Fruit fly (Drosophila melanogaster) whole organism, adult: ENCODE measurements around the gene RhoGEF4.

Experiments used
- CG11617 ChIP-seq: fragments of 200-800 bp; sonication (Bioruptor generic); optimal IDR thresholded peaks from 2 replicates; lab custom pipeline; 2017; ENCODE audit warnings: mild to moderate bottlenecking, missing biosample characterization, missing genetic modification reagents, missing genetic modification characterization
- CG12768 ChIP-seq: fragments of 200-800 bp; sonication (Bioruptor generic); optimal IDR thresholded peaks from 2 replicates; lab custom pipeline; 2017; ENCODE audit warnings: missing biosample characterization, missing genetic modification characterization, mild to moderate bottlenecking, moderate library complexity, missing genetic modification reagents
- CG1620 ChIP-seq: fragments of 200-800 bp; sonication (Bioruptor generic); optimal IDR thresholded peaks from 2 replicates; lab custom pipeline; 2016; ENCODE audit warnings: missing biosample characterization, missing genetic modification characterization
- CG7045 ChIP-seq: fragments of 200-800 bp; sonication (Bioruptor generic); optimal IDR thresholded peaks from 2 replicates; lab custom pipeline; 2017; ENCODE audit warnings: missing biosample characterization, mild to moderate bottlenecking, missing genetic modification characterization
- CG7101 ChIP-seq: fragments of 200-800 bp; sonication (Bioruptor generic); optimal IDR thresholded peaks from 2 replicates; lab custom pipeline; 2018; ENCODE audit warnings: missing biosample characterization, mild to moderate bottlenecking, missing genetic modification characterization, moderate library complexity
- Clk ChIP-seq: fragments of 200-800 bp; sonication (Bioruptor generic); optimal IDR thresholded peaks from 2 replicates; lab custom pipeline; 2017; ENCODE audit warnings: missing biosample characterization, missing genetic modification characterization
- Hr96 ChIP-seq: fragments of 200-800 bp; sonication (Bioruptor generic); optimal IDR thresholded peaks from 2 replicates; lab custom pipeline; 2016; ENCODE audit warnings: missing biosample characterization, missing genetic modification characterization
- Mnt ChIP-seq: fragments of 200-800 bp; sonication (Bioruptor generic); optimal IDR thresholded peaks from 2 replicates; lab custom pipeline; 2016; ENCODE audit warnings: missing biosample characterization, mild to moderate bottlenecking, missing genetic modification characterization
- cnc ChIP-seq, 2 experiments: fragments of >200 bp; optimal IDR thresholded peaks; 2 replicates each; lab custom pipeline; 2017
- kay ChIP-seq: fragments of 200-800 bp; sonication (Bioruptor generic); peaks from one replicate; lab custom pipeline; 2016; ENCODE audit warnings: missing biosample characterization, missing genetic modification characterization, borderline replicate concordance
- toe ChIP-seq: fragments of 200-800 bp; sonication (Bioruptor generic); optimal IDR thresholded peaks from 2 replicates; lab custom pipeline; 2016; ENCODE audit warnings: missing biosample characterization, missing genetic modification characterization

DNA sequence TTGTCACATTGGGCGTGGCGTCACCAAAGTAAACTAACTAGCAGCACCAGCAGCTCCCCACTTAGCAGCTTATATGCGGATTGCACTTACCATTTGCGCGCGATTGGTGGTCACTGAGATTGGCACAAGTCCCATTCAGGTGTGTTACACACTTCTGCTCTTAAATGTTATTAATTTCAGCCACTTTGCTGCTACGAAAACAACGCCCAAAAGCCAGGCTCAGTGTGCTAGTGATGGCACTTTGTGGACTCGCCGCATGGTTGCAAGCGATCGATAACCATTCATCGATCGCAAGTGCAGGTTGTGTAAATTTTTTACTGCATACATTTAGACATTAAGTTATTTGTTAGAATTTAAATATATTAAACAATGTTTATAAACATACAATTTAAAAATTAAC, 11.8 kb upstream of the RhoGEF4 start, which contains the start of the genes wrm1 and wrm2:
- TF ChIP-seq Clk (GFP tag; lab: Kevin White, UChicago), result no peak
- no peak for TF ChIP-seq Hr96 (GFP tag; lab: Kevin White, UChicago)
- TF ChIP-seq Mnt, result peak; percentile 55
- TF ChIP-seq cnc (optimal IDR thresholded peaks at IDR 0.05; lab: Kevin White, UChicago), result no peak
- TF ChIP-seq CG7045, result no peak
- no peak for TF ChIP-seq CG7101
- no peak for TF ChIP-seq kay (GFP tag; lab: Kevin White, UChicago)
- TF ChIP-seq CG12768, result no peak
- no peak for TF ChIP-seq CG11617
- no peak for TF ChIP-seq CG1620 (GFP tag; lab: Kevin White, UChicago)
- TF ChIP-seq toe (GFP tag; lab: Kevin White, UChicago), result no peak
